Worm (Caenorhabditis elegans): ENCODE data around the gene T05B9.2.

DNA sequence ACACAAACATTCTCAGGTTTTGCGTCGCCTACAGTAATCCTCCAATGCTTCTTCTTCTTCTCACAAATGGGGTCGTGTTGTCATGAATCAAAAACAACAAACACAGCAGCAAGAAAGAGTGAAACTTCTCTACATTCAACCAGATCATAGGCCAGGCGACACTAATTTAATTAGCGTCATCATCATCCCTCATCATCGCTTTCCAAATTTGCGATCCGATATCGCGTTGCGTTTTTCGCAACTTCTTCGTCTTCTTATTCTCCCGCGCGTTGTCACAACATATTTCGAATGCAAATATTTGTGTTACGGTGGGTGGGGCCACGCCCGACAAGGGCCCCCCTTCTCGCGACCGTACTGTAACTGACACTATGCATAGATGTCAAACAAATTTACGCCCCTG lies 30.8 kb downstream of the T05B9.2 start:
- TF ChIP-seq ztf-4 (tag; optimal IDR thresholded peaks at IDR 0.05), result no peak
- TF ChIP-seq nhr-12 (tag; optimal IDR thresholded peaks at IDR 0.05), result no peak
- no peak for TF ChIP-seq daf-12 (tag; optimal IDR thresholded peaks at IDR 0.05)
- no peak for TF ChIP-seq elt-1 (tag; optimal IDR thresholded peaks at IDR 0.05)
- TF ChIP-seq unc-39 (tag; optimal IDR thresholded peaks at IDR 0.05), result no peak
- TF ChIP-seq egl-27 (tag; optimal IDR thresholded peaks at IDR 0.05), result no peak
- no peak for TF ChIP-seq ZK546.5 (tag; optimal IDR thresholded peaks at IDR 0.05)
- no peak for TF ChIP-seq ceh-82 (tag; optimal IDR thresholded peaks at IDR 0.05)
- TF ChIP-seq lin-39 (tag; optimal IDR thresholded peaks at IDR 0.05), result no peak
